Worm (Caenorhabditis elegans) whole organism, midembryonic: ENCODE results near the gene slc-25A18.1.
"Not testable (repeated sequence)": the region's sequence is repeated elsewhere in the genome, so short reads cannot be mapped to it uniquely, and the experiment has no call there.

Experiments used
- T22C8.4 ChIP-seq: fragments of 200-800 bp; sonication (Bioruptor generic); IDR thresholded peaks from 2 replicates; pipeline ENCODE4 v1.3.6; 2022; ENCODE audit warnings: missing genetic modification characterization, missing compliant biosample characterization
- cog-1 ChIP-seq: sonication (generic microtip); optimal IDR thresholded peaks from 2 replicates; lab custom pipeline; 2016; ENCODE audit warnings: missing genetic modification characterization, missing compliant biosample characterization
- flt-1 ChIP-seq: fragments of 200-800 bp; sonication (Bioruptor generic); IDR thresholded peaks from 2 replicates; pipeline ENCODE4 v1.3.6; 2022; ENCODE audit warnings: missing genetic modification characterization, missing compliant biosample characterization
- klf-2 ChIP-seq: fragments of 200-800 bp; sonication (Bioruptor generic); conservative IDR thresholded peaks from 2 replicates; pipeline ENCODE4 v1.3.6; 2022; ENCODE audit warnings: missing genetic modification reagents, missing genetic modification characterization, missing compliant biosample characterization
- med-1 ChIP-seq: sonication (generic microtip); optimal IDR thresholded peaks from 2 replicates; lab custom pipeline; 2017; ENCODE audit warnings: missing genetic modification characterization, mild to moderate bottlenecking, missing compliant biosample characterization, antibody characterized with exemption, missing genetic modification reagents; ENCODE audit not compliant: insufficient read depth
- ref-1 ChIP-seq: fragments of 200-800 bp; sonication (Bioruptor generic); conservative IDR thresholded peaks from 2 replicates; pipeline ENCODE4 v1.3.6; 2022; ENCODE audit warnings: missing genetic modification reagents, missing genetic modification characterization, missing compliant biosample characterization
- tab-1 ChIP-seq: fragments of 200-800 bp; sonication (Bioruptor generic); IDR thresholded peaks from 2 replicates; pipeline ENCODE4 v1.3.6; 2022; ENCODE audit warnings: missing genetic modification characterization, missing compliant biosample characterization
- ztf-23 ChIP-seq: fragments of 200-800 bp; sonication (Bioruptor generic); IDR thresholded peaks from 2 replicates; pipeline ENCODE4 v1.3.6; 2022; ENCODE audit warnings: missing genetic modification reagents, missing genetic modification characterization, missing compliant biosample characterization
- ztf-29 ChIP-seq: fragments of 200-800 bp; sonication (Bioruptor generic); IDR thresholded peaks from 2 replicates; pipeline ENCODE4 v1.3.6; 2022; ENCODE audit warnings: missing genetic modification reagents, missing genetic modification characterization, missing compliant biosample characterization

slc-25A18.1 gene

DNA sequence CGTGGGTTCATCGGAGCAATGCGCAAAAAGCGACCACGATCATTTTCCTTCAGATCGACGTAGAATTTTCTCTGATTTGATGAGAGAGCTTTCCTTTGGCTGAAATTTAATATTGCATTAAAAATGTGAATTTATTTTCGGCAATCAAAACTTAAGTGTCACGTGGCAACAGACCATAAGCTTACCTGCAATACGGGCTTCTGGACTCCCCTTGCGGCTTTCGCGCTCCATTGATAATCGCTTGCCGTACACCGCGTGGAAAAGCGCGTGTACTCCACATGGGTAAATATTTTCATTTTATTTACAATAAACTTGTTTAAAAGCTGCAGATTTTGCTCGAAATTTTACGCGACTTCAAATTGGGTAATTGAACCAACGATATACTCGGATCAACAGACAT, 21.2 kb downstream of the slc-25A18.1 start, which contains the start of gene plp-2:
Gene plp-2 (minus strand): TSS at position 280 of the 400 bp plus-strand sequence.
- no peak for TF ChIP-seq T22C8.4 (GFP tag; lab: Robert Waterston, UW)
- no peak for TF ChIP-seq ref-1 (GFP tag; lab: Robert Waterston, UW)
- no peak for TF ChIP-seq med-1
- no peak for TF ChIP-seq ztf-23 (GFP tag; lab: Robert Waterston, UW)
- TF ChIP-seq klf-2 (GFP tag; lab: Robert Waterston, UW): no peak
- no peak for TF ChIP-seq flt-1 (GFP tag; lab: Robert Waterston, UW)
- TF ChIP-seq tab-1: no peak
- TF ChIP-seq ztf-29 (GFP tag; lab: Robert Waterston, UW): no peak
- no peak for TF ChIP-seq cog-1 (tag; lab: Kevin White, UChicago)

DNA sequence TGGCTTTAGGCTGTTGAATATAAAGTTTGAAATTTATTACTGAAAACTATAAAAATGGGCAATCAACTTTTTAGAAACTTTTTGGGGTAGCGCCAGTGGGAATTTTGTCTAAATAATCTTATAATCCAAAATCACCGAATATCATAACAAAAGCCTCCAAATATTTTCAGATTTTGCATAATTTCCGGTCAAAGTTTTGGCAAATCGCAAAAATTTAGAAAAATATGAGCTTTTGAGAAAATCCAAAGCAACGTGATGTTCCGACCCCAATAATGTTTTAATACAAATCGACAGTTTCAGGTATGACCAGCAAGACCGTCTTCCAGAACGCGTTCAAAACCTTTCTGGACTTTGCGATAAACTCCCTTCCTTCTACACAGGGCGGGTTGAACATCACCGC, 24.4 kb downstream of the slc-25A18.1 start, which contains the start of gene emre-1:
Gene emre-1 (plus strand): TSS at position 301 of the 400 bp plus-strand sequence.
- TF ChIP-seq flt-1 (GFP tag; lab: Robert Waterston, UW) (no peak), ztf-23 (GFP tag; lab: Robert Waterston, UW) (no peak), ztf-29 (GFP tag; lab: Robert Waterston, UW) (no peak), tab-1 (no peak), ref-1 (GFP tag; lab: Robert Waterston, UW) (no peak)

DNA sequence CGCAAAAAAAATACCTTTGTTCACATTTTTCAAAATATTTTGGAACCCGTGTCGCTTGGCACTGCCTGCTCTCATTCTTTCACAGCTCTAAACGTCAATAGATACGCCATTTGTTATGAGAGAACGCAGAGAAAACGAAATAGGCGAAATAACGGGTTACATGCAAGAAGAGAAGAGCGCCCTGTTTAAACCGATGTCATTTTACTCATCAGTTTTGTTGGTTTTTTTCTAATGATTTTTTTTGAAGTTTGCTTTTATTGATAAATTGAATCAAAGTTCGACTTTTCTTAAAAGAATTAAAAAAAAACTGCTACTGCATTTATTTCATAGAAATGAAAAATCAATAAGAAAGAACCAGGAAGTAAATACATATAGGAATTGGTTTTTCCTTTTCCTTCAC, 25.0 kb downstream of the slc-25A18.1 start:
- no peak for TF ChIP-seq ref-1 (GFP tag; lab: Robert Waterston, UW)
- no peak for TF ChIP-seq cog-1 (tag; lab: Kevin White, UChicago)
- TF ChIP-seq klf-2 (GFP tag; lab: Robert Waterston, UW): no peak
- TF ChIP-seq flt-1 (GFP tag; lab: Robert Waterston, UW): no peak
- no peak for TF ChIP-seq med-1
- TF ChIP-seq T22C8.4 (GFP tag; lab: Robert Waterston, UW): no peak
- TF ChIP-seq tab-1: no peak
- TF ChIP-seq ztf-23 (GFP tag; lab: Robert Waterston, UW): no peak
- TF ChIP-seq ztf-29 (GFP tag; lab: Robert Waterston, UW): no peak

DNA sequence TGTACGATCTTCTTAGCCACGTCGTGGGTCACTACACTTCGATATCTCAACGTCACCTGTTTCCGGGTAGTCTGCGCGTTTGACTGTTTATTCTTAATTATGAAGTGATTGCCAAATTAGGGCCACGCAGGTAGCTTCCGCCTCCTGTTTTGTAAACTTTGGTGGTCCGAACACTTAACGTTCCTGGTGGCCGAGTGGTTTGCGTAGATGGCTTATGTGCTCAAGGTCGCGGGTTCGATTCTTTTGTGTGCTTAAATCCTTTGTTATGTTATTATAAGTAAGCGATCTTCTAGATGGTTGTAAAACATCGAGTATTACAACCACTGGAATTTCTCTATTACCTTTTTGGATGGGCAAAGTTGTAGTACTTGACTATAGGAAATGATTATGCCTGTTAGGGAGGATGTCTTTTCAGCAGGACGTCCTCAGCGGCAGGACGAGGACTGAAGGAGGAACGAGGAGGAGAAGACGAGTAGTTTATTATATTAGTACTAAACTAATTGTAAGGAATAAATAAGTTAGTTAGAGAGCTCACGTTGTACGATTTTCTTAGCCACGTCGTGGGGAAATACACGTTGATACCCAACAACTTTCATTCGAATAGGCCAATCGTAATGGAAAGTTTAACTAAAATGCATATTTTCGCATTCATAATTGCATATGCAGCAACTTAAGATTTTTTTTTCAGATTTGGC, 26.8 kb downstream of the slc-25A18.1 start:
- TF ChIP-seq klf-2 (GFP tag; lab: Robert Waterston, UW) (no peak), tab-1 (no peak), flt-1 (GFP tag; lab: Robert Waterston, UW) (no peak), cog-1 (tag; lab: Kevin White, UChicago) (no peak), T22C8.4 (GFP tag; lab: Robert Waterston, UW) (no peak), med-1 (no peak), ztf-29 (GFP tag; lab: Robert Waterston, UW) (no peak), ztf-23 (GFP tag; lab: Robert Waterston, UW) (no peak), ref-1 (GFP tag; lab: Robert Waterston, UW) (no peak)

DNA sequence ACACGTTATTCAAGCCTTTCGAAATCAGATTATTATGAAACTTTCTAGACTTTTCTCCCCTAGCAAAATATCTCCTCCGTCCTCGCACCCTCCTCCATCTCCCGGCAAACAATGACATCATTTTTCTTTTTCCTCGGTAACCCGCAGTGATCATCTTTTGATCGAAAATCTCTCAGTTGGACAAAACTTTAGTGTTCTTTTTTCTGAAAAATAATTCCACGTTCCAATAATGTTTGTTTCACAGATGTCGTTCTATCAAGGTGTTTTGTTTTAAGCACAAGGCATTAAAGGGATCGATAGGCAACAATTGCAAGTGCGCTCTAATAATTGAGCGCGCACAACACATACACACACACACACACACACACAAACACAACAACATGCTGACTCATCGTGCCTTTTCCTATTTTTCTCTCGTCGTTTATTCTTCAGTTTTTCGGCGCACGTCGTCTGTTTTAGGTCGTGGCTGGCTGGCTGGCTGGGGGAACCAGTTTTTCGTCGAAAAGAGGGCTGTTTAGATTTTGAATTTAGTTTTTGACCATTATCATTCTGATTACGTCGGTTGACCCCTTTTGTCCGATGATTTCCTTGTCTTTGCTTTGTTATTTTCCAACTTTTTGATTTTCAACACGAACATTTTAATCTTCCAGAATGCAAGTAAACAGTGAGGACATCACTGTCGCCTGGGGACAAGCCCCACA, 28.1 kb downstream of the slc-25A18.1 start, which contains the start of gene F20D1.3:
Gene F20D1.3 (plus strand): TSS at position 651 of the 701 bp plus-strand sequence.
- TF ChIP-seq ztf-29 (GFP tag; lab: Robert Waterston, UW): no peak
- TF ChIP-seq cog-1 (tag; lab: Kevin White, UChicago): peak; percentile 67
- peak; percentile 29; the same call in 1 of the 2 replicates for TF ChIP-seq flt-1 (GFP tag; lab: Robert Waterston, UW)

DNA sequence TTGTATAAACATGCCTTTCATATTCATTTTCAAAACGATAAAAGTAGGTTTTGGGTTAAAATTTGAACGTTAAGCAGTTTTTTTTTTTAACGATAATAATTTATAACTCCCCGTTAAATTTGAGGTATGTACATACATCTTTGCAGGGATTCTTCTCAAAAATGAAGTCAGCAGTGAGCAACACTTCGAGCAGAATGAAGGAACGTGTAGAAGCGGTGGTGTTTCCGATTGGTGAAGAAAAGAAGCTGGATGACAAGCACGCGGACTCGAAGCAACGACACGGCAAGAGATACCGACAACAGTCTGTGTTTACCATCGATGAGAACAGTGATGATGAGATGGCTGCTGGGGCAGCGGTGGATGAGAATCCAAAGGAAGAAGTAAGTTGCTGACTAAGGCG, 30.7 kb downstream of the slc-25A18.1 start:
- TF ChIP-seq tab-1 (no peak), cog-1 (tag; lab: Kevin White, UChicago) (no peak), med-1 (no peak), ref-1 (GFP tag; lab: Robert Waterston, UW) (no peak), flt-1 (GFP tag; lab: Robert Waterston, UW) (no peak), ztf-23 (GFP tag; lab: Robert Waterston, UW) (no peak), T22C8.4 (GFP tag; lab: Robert Waterston, UW) (no peak), klf-2 (GFP tag; lab: Robert Waterston, UW) (no peak), ztf-29 (GFP tag; lab: Robert Waterston, UW) (no peak)

DNA sequence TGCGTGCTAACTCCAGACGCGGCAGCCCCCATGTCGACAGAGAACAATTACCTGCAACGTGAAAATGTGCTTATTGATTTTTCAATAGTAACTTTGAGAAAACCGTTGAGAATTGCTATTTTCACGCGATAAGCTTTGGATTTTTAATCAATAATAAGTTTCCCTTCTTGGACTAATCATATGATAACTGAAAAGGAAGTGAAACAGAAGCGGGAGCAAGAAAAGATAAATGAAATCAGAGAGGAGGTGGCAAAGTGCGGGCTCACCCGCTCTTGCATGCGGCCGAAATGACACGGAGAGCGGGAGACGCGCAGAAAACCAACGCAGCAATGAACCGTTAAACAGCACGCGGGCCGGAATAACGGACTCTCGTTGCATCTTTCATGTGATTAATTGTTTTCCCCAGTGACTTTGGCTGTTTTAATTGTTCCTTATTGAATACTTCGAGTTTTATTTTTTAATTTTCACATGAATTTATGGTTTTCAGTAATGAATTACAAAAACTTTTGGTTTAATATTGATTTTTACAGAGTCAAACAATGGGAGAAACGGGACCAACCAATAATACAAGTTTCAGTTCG, 33.4 kb downstream of the slc-25A18.1 start, which contains the start of the genes flwr-1 and tbc-1:
Gene flwr-1 (minus strand): TSS at position 51 of the 581 bp plus-strand sequence.
Gene tbc-1 (plus strand): TSS at position 531 of the 581 bp plus-strand sequence.
- TF ChIP-seq med-1 (no peak), T22C8.4 (GFP tag; lab: Robert Waterston, UW) (0 out of 2 replicates have a peak, but pooled peaks have one; percentile 39)

DNA sequence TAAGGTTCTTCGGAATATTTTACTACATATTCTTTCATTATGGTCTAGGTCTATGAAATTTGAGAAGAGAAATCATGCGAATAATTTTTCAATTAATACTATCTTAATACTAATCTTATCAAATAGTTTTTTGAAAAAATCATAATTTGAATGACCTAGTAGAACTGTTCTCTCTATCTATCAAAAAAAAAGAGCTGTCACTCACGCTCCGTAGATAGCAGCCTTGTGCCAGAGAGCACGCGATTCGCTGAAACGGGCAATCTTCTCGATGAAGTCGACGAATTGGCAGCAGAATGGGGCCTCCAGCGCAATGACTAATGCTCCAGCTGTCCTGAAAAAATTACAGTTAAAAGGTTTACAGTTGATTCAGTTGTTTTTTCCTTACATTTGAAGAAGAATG, 34.1 kb downstream of the slc-25A18.1 start:
- TF ChIP-seq flt-1 (GFP tag; lab: Robert Waterston, UW) (no peak), ztf-29 (GFP tag; lab: Robert Waterston, UW) (no peak), klf-2 (GFP tag; lab: Robert Waterston, UW) (no peak), T22C8.4 (GFP tag; lab: Robert Waterston, UW) (no peak), med-1 (no peak), ref-1 (GFP tag; lab: Robert Waterston, UW) (no peak), ztf-23 (GFP tag; lab: Robert Waterston, UW) (no peak), tab-1 (no peak), cog-1 (tag; lab: Kevin White, UChicago) (no peak)

DNA sequence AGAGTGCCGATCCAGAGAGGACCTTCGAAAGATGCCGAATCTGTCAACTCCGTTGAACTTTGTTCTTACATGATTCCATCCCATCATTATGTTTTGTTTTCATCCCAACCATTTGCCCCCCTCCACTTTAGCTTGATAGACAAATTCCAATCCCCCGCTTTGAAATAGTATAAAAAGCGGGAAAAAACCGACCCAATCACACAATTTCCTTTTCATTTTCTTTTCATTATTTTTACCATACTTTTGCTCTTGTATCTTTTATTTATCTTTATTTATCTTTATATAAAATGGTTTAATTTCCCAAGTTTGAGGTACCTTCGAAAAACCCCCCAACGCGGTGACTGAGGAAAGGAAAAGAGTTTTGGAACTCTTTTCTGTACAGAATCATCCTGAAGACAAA, 37.2 kb downstream of the slc-25A18.1 start, which contains the start of gene F20D1.22:
Gene F20D1.22 (plus strand): TSS at position 301 of the 400 bp plus-strand sequence.
- not testable (repeated sequence) for TF ChIP-seq tab-1; ztf-29 (GFP tag; lab: Robert Waterston, UW); klf-2 (GFP tag; lab: Robert Waterston, UW)
